Fruit fly (Drosophila melanogaster) whole organism: ENCODE results near the gene CG13066.

ENCODE experiments used
- CG8478 ChIP-seq: fragments of >200 bp; optimal IDR thresholded peaks from 2 replicates; lab custom pipeline; 2018; ENCODE audit warnings: inconsistent platforms
- EcR ChIP-seq, 2 experiments: fragments of >200 bp; optimal IDR thresholded peaks; 2 replicates each; lab custom pipeline; 2017; ENCODE audit warnings: missing biosample characterization in 2 of 2, missing genetic modification characterization in 2 of 2, missing genetic modification reagents in 2 of 2
- pan ChIP-seq: fragments of >200 bp; optimal IDR thresholded peaks from 2 replicates; lab custom pipeline; 2017
- psq ChIP-seq: fragments of >200 bp; optimal IDR thresholded peaks from 2 replicates; lab custom pipeline; 2017
- usp ChIP-seq: fragments of >200 bp; optimal IDR thresholded peaks from 2 replicates; lab custom pipeline; 2017; ENCODE audit warnings: missing biosample characterization, missing genetic modification characterization, mixed read lengths

- no peak for TF ChIP-seq pan (lab: Kevin White, UChicago)
- no peak for TF ChIP-seq CG8478 (lab: Kevin White, UChicago)
- no peak for TF ChIP-seq usp (GFP tag; lab: Kevin White, UChicago)
- no peak for TF ChIP-seq psq
- TF ChIP-seq EcR (GFP tag; optimal IDR thresholded peaks at IDR 0.05; lab: Kevin White, UChicago) = no peak
Observed at dm6 chr3L:16233850-16234494, 38.7 kb upstream of the CG13066 start.
